Fruit fly (Drosophila melanogaster) whole organism, embryonic: Measurements from ENCODE around the gene Obp19d.

Source experiments
- BEAF-32 ChIP-seq: fragments of 200-800 bp; sonication (Bioruptor generic); optimal IDR thresholded peaks from 3 replicates; lab custom pipeline; 2017; ENCODE audit warnings: missing biosample characterization, missing genetic modification characterization, mild to moderate bottlenecking, moderate library complexity, missing genetic modification reagents
- CG10431 ChIP-seq: fragments of 200-800 bp; sonication (Bioruptor generic); optimal IDR thresholded peaks from 3 replicates; lab custom pipeline; 2018; ENCODE audit warnings: missing biosample characterization, mild to moderate bottlenecking, missing genetic modification characterization
- CG10462 ChIP-seq: fragments of 200-800 bp; sonication (Bioruptor generic); optimal IDR thresholded peaks from 2 replicates; lab custom pipeline; 2016; ENCODE audit warnings: missing biosample characterization, missing genetic modification characterization
- CG10654 ChIP-seq: fragments of 200-800 bp; sonication (Bioruptor generic); optimal IDR thresholded peaks from 2 replicates; lab custom pipeline; 2016; ENCODE audit warnings: missing biosample characterization, missing genetic modification characterization
- CG11247 ChIP-seq: fragments of 200-800 bp; sonication (Bioruptor generic); IDR thresholded peaks from 2 replicates; pipeline ENCODE4 v1.3.6; 2022; ENCODE audit warnings: missing biosample characterization, missing genetic modification characterization
- CG11723 ChIP-seq: fragments of 200-800 bp; sonication (Bioruptor generic); optimal IDR thresholded peaks from 2 replicates; lab custom pipeline; 2017; ENCODE audit warnings: missing biosample characterization, mild to moderate bottlenecking, missing genetic modification characterization
- CG1529 ChIP-seq: fragments of 200-800 bp; sonication (Bioruptor generic); optimal IDR thresholded peaks from 3 replicates; lab custom pipeline; 2018; ENCODE audit warnings: missing biosample characterization, missing genetic modification characterization
- CG15479 ChIP-seq: fragments of 200-800 bp; sonication (Bioruptor generic); optimal IDR thresholded peaks from 3 replicates; lab custom pipeline; 2019; ENCODE audit warnings: missing biosample characterization, mild to moderate bottlenecking, missing genetic modification characterization, moderate library complexity
- CG1647 ChIP-seq: fragments of 200-800 bp; sonication (Bioruptor generic); optimal IDR thresholded peaks from 3 replicates; lab custom pipeline; 2016; ENCODE audit warnings: missing biosample characterization, missing genetic modification characterization
- CG17568 ChIP-seq: fragments of 200-800 bp; sonication (Bioruptor generic); optimal IDR thresholded peaks from 2 replicates; lab custom pipeline; 2018; ENCODE audit warnings: missing biosample characterization, mild to moderate bottlenecking, missing genetic modification characterization, moderate library complexity
- CG17802 ChIP-seq: fragments of 200-800 bp; sonication (Bioruptor generic); optimal IDR thresholded peaks from 2 replicates; lab custom pipeline; 2018; ENCODE audit warnings: missing biosample characterization, mild to moderate bottlenecking, missing genetic modification characterization, moderate library complexity
- CG17912 ChIP-seq: fragments of 200-800 bp; sonication (Bioruptor generic); optimal IDR thresholded peaks from 2 replicates; lab custom pipeline; 2018; ENCODE audit warnings: missing biosample characterization, mild to moderate bottlenecking, missing genetic modification characterization
- CG18262 ChIP-seq: fragments of 200-800 bp; optimal IDR thresholded peaks from 3 replicates; lab custom pipeline; 2019; ENCODE audit warnings: missing biosample characterization, mild to moderate bottlenecking, missing genetic modification characterization, moderate library complexity
- CG18599 ChIP-seq: fragments of 200-800 bp; sonication (Bioruptor generic); optimal IDR thresholded peaks from 3 replicates; lab custom pipeline; 2017; ENCODE audit warnings: missing biosample characterization, missing genetic modification characterization, mild to moderate bottlenecking, moderate library complexity, missing genetic modification reagents
- CG2199 ChIP-seq: fragments of 200-800 bp; sonication (Bioruptor generic); IDR thresholded peaks from 3 replicates; pipeline ENCODE4 v1.3.6; 2022; ENCODE audit warnings: missing biosample characterization, missing genetic modification characterization
- CG2875 ChIP-seq: fragments of 200-800 bp; sonication (Bioruptor generic); optimal IDR thresholded peaks from 2 replicates; lab custom pipeline; 2017; ENCODE audit warnings: missing biosample characterization, mild to moderate bottlenecking, missing genetic modification characterization, missing genetic modification reagents
- CG30020 ChIP-seq: fragments of 200-800 bp; optimal IDR thresholded peaks from 2 replicates; lab custom pipeline; 2019; ENCODE audit warnings: missing biosample characterization, mild to moderate bottlenecking, missing genetic modification characterization, moderate library complexity
- CG30431 ChIP-seq: fragments of 200-800 bp; sonication (Bioruptor generic); optimal IDR thresholded peaks from 2 replicates; lab custom pipeline; 2017; ENCODE audit warnings: missing biosample characterization, missing genetic modification characterization
- CG31441 ChIP-seq: fragments of 200-800 bp; sonication (Bioruptor generic); IDR thresholded peaks from 2 replicates; pipeline ENCODE4 v1.3.6; 2022; ENCODE audit warnings: missing biosample characterization, missing genetic modification characterization
- CG3995 ChIP-seq: fragments of 200-800 bp; sonication (Bioruptor generic); optimal IDR thresholded peaks from 3 replicates; lab custom pipeline; 2016; ENCODE audit warnings: missing biosample characterization, missing genetic modification characterization
- CG6254 ChIP-seq: fragments of 200-800 bp; sonication (Bioruptor generic); optimal IDR thresholded peaks from 3 replicates; lab custom pipeline; 2017; ENCODE audit warnings: mild to moderate bottlenecking, missing biosample characterization, missing genetic modification reagents, missing genetic modification characterization
- CG8089 ChIP-seq: fragments of 200-800 bp; sonication (Bioruptor generic); optimal IDR thresholded peaks from 3 replicates; lab custom pipeline; 2016; ENCODE audit warnings: missing biosample characterization, missing genetic modification characterization
- CG8924 ChIP-seq: fragments of 200-800 bp; optimal IDR thresholded peaks from 3 replicates; lab custom pipeline; 2019; ENCODE audit warnings: missing biosample characterization, mild to moderate bottlenecking, missing genetic modification characterization, moderate library complexity
- CG9876 ChIP-seq: fragments of 200-800 bp; sonication (Bioruptor generic); optimal IDR thresholded peaks from 2 replicates; lab custom pipeline; 2016; ENCODE audit warnings: missing biosample characterization, missing genetic modification characterization
- Dbx ChIP-seq: fragments of 200-800 bp; sonication (Bioruptor generic); IDR thresholded peaks from 3 replicates; pipeline ENCODE4 v1.3.6; 2022; ENCODE audit warnings: missing biosample characterization, missing genetic modification characterization
- Deaf1 ChIP-seq: fragments of 200-800 bp; optimal IDR thresholded peaks from 3 replicates; lab custom pipeline; 2019; ENCODE audit warnings: missing biosample characterization, mild to moderate bottlenecking, missing genetic modification characterization, moderate library complexity
- Elba2 ChIP-seq: fragments of 200-800 bp; sonication (Bioruptor generic); optimal IDR thresholded peaks from 3 replicates; lab custom pipeline; 2016; ENCODE audit warnings: missing biosample characterization, missing genetic modification characterization
- Gug ChIP-seq: fragments of 200-800 bp; sonication (Bioruptor generic); IDR thresholded peaks from 4 replicates; pipeline ENCODE4 v1.3.6; 2022; ENCODE audit warnings: missing biosample characterization, missing genetic modification characterization
- HLH3B ChIP-seq: fragments of 200-800 bp; sonication (Bioruptor generic); IDR thresholded peaks from 2 replicates; pipeline ENCODE4 v1.3.6; 2022; ENCODE audit warnings: missing biosample characterization, missing genetic modification characterization
- Meics ChIP-seq: fragments of 200-800 bp; sonication (Bioruptor generic); optimal IDR thresholded peaks from 2 replicates; lab custom pipeline; 2017; ENCODE audit warnings: missing biosample characterization, mild to moderate bottlenecking, missing genetic modification characterization
- Rfx ChIP-seq: fragments of 200-800 bp; sonication (Bioruptor generic); IDR thresholded peaks from 2 replicates; pipeline ENCODE4 v1.3.6; 2022; ENCODE audit warnings: missing biosample characterization, missing genetic modification characterization
- TFAM ChIP-seq: fragments of 200-800 bp; sonication (Bioruptor generic); optimal IDR thresholded peaks from 2 replicates; lab custom pipeline; 2017; ENCODE audit warnings: missing biosample characterization, missing genetic modification characterization, inconsistent platforms
- Trl ChIP-seq, 3 experiments: fragments of >200 bp in 2 of 3; fragments of 200-800 bp in 1 of 3; sonication (Bioruptor generic) in 1 of 3; optimal IDR thresholded peaks; 2 replicates in 1 of 3; 3 replicates in 2 of 3; lab custom pipeline; 2016 to 2017; ENCODE audit warnings: missing biosample characterization in 1 of 3, missing genetic modification characterization in 1 of 3
- ac ChIP-seq: fragments of 200-800 bp; sonication (Bioruptor generic); optimal IDR thresholded peaks from 3 replicates; lab custom pipeline; 2017; ENCODE audit warnings: missing biosample characterization, mild to moderate bottlenecking, missing genetic modification characterization
- amos ChIP-seq: fragments of 200-800 bp; sonication (Bioruptor generic); IDR thresholded peaks from 2 replicates; pipeline ENCODE4 v1.3.6; 2022; ENCODE audit warnings: missing biosample characterization, missing genetic modification characterization; ENCODE audit not compliant: partially characterized antibody
- ara ChIP-seq: fragments of 200-800 bp; sonication (Bioruptor generic); IDR thresholded peaks from 2 replicates; pipeline ENCODE4 v1.3.6; 2022; ENCODE audit warnings: missing biosample characterization, missing genetic modification characterization
- btn ChIP-seq: fragments of 200-800 bp; sonication (Bioruptor generic); optimal IDR thresholded peaks from 2 replicates; lab custom pipeline; 2016; ENCODE audit warnings: missing biosample characterization, missing genetic modification characterization
- chif ChIP-seq, 2 experiments: fragments of 200-800 bp; sonication (Bioruptor generic); optimal IDR thresholded peaks; 3 replicates each; lab custom pipeline; 2016; ENCODE audit warnings: missing biosample characterization in 2 of 2, missing genetic modification characterization in 2 of 2
- ci ChIP-seq: fragments of 200-800 bp; sonication (Bioruptor generic); IDR thresholded peaks from 3 replicates; pipeline ENCODE4 v1.3.6; 2022; ENCODE audit warnings: missing biosample characterization, missing genetic modification characterization
- dan ChIP-seq: fragments of 200-800 bp; sonication (Bioruptor generic); IDR thresholded peaks from 2 replicates; pipeline ENCODE4 v1.3.6; 2022; ENCODE audit warnings: missing biosample characterization, missing genetic modification characterization
- dmrt11E ChIP-seq: fragments of 200-800 bp; sonication (Bioruptor generic); optimal IDR thresholded peaks from 3 replicates; lab custom pipeline; 2018; ENCODE audit warnings: missing biosample characterization, mild to moderate bottlenecking, missing genetic modification characterization, moderate library complexity
- dmrt99B ChIP-seq: fragments of 200-800 bp; sonication (Bioruptor generic); optimal IDR thresholded peaks from 2 replicates; lab custom pipeline; 2018; ENCODE audit warnings: missing biosample characterization, mild to moderate bottlenecking, missing genetic modification characterization, moderate library complexity
- gem ChIP-seq: fragments of 200-800 bp; sonication (Bioruptor generic); optimal IDR thresholded peaks from 2 replicates; lab custom pipeline; 2019; ENCODE audit warnings: missing biosample characterization, mild to moderate bottlenecking, missing genetic modification characterization, moderate library complexity
- lilli ChIP-seq: fragments of 200-800 bp; sonication (Bioruptor generic); optimal IDR thresholded peaks from 3 replicates; lab custom pipeline; 2016; ENCODE audit warnings: missing biosample characterization, missing genetic modification characterization
- mirr ChIP-seq: fragments of 200-800 bp; sonication (Bioruptor generic); optimal IDR thresholded peaks from 3 replicates; lab custom pipeline; 2018; ENCODE audit warnings: missing biosample characterization, mild to moderate bottlenecking, missing genetic modification characterization
- nau ChIP-seq: fragments of 200-800 bp; sonication (Bioruptor generic); optimal IDR thresholded peaks from 3 replicates; lab custom pipeline; 2017; ENCODE audit warnings: missing biosample characterization, mild to moderate bottlenecking, missing genetic modification characterization, missing genetic modification reagents
- ranshi ChIP-seq: fragments of 200-800 bp; sonication (Bioruptor generic); IDR thresholded peaks from 2 replicates; pipeline ENCODE4 v1.3.6; 2022; ENCODE audit warnings: missing biosample characterization, missing genetic modification characterization
- repo ChIP-seq: fragments of 200-800 bp; sonication (Bioruptor generic); optimal IDR thresholded peaks from 2 replicates; lab custom pipeline; 2016; ENCODE audit warnings: missing biosample characterization, missing genetic modification characterization
- ro ChIP-seq: fragments of 200-800 bp; sonication (Bioruptor generic); IDR thresholded peaks from 2 replicates; pipeline ENCODE4 v1.3.6; 2022; ENCODE audit warnings: missing biosample characterization, missing genetic modification characterization

The Obp19d gene

dm6 chrX:20429482-20430204 is 10.2 kb downstream of the Obp19d start, which contains the start of the genes CG11710 and mal (continued):
- TF ChIP-seq Gug = peak; percentile 74; the same call in 3 of the 4 replicates
- TF ChIP-seq Dbx (GFP tag; lab: Robert Waterston, UW) = peak; percentile 82
- no peak; the same call in 1 of the 2 replicates for TF ChIP-seq amos (GFP tag; lab: Robert Waterston, UW)
- peak; percentile 75 for TF ChIP-seq lilli (GFP tag; lab: Kevin White, UChicago)
- TF ChIP-seq CG6254 (GFP tag; lab: Kevin White, UChicago) = no peak
- TF ChIP-seq repo (GFP tag; lab: Kevin White, UChicago) = peak; percentile 72
- peak; percentile 87 for TF ChIP-seq dmrt99B (tag; lab: Kevin White, UChicago)
- TF ChIP-seq CG15479 = no peak
- TF ChIP-seq CG11247 (GFP tag; lab: Robert Waterston, UW) = peak; percentile 45; the same call in 1 of the 2 replicates
- peak; percentile 36 to 68 for TF ChIP-seq chif (GFP tag; optimal IDR thresholded peaks at IDR 0.05; lab: Kevin White, UChicago)
- TF ChIP-seq dmrt11E (tag; lab: Kevin White, UChicago) = peak; percentile 27
- no peak for TF ChIP-seq CG30431 (GFP tag; lab: Kevin White, UChicago)
- TF ChIP-seq Rfx (GFP tag; lab: Robert Waterston, UW) = peak; percentile 84
- peak; percentile 72 for TF ChIP-seq CG10654 (GFP tag; lab: Kevin White, UChicago)
- no peak for TF ChIP-seq CG9876 (GFP tag; lab: Kevin White, UChicago)
- TF ChIP-seq Elba2 (GFP tag; lab: Kevin White, UChicago) = no peak
- peak; percentile 80 for TF ChIP-seq mirr (GFP tag; lab: Kevin White, UChicago)
- TF ChIP-seq CG1647 (GFP tag; lab: Kevin White, UChicago) = peak; percentile 70
- no peak for TF ChIP-seq CG11723 (GFP tag; lab: Kevin White, UChicago)
- TF ChIP-seq CG17568 (GFP tag; lab: Kevin White, UChicago) = no peak
- TF ChIP-seq CG8089 (GFP tag; lab: Kevin White, UChicago) = peak; percentile 55
- peak; percentile 47 for TF ChIP-seq CG30020
- TF ChIP-seq dan (GFP tag; lab: Robert Waterston, UW) = no peak
- no peak for TF ChIP-seq TFAM (GFP tag; lab: Kevin White, UChicago)
- no peak for TF ChIP-seq nau
- TF ChIP-seq gem (tag; lab: Kevin White, UChicago) = no peak
- TF ChIP-seq ranshi (GFP tag; lab: Robert Waterston, UW) = peak; percentile 60; the same call in 1 of the 2 replicates
- peak; percentile 53 for TF ChIP-seq CG17802 (tag; lab: Kevin White, UChicago)
- TF ChIP-seq ara (GFP tag; lab: Robert Waterston, UW) = peak; percentile 37; the same call in 1 of the 2 replicates
- peak; percentile 87 for TF ChIP-seq CG18599 (GFP tag; lab: Kevin White, UChicago)
- peak; percentile 66 for TF ChIP-seq CG3995 (GFP tag; lab: Kevin White, UChicago)
- peak; percentile 43 for TF ChIP-seq BEAF-32
- no peak for TF ChIP-seq CG2875
- peak; percentile 63 for TF ChIP-seq Deaf1
- TF ChIP-seq HLH3B (GFP tag; lab: Robert Waterston, UW) = peak; percentile 77
- no peak for TF ChIP-seq ro (GFP tag; lab: Robert Waterston, UW)
- TF ChIP-seq CG2199 (GFP tag; lab: Robert Waterston, UW) = no peak
- TF ChIP-seq ac (GFP tag; lab: Kevin White, UChicago) = no peak
- TF ChIP-seq CG10431 = no peak
- peak; percentile 82 for TF ChIP-seq CG8924
- peak; percentile 69; the same call in 2 of the 3 replicates for TF ChIP-seq ci
- peak; percentile 86 for TF ChIP-seq CG18262 (tag; lab: Kevin White, UChicago)
- TF ChIP-seq Trl (optimal IDR thresholded peaks at IDR 0.05; lab: Kevin White, UChicago) = no peak
- peak; percentile 63 for TF ChIP-seq Trl (GFP tag; optimal IDR thresholded peaks at IDR 0.05; lab: Kevin White, UChicago)
- peak; percentile 83 for TF ChIP-seq CG31441 (GFP tag; lab: Robert Waterston, UW)
- peak; percentile 43 for TF ChIP-seq CG10462 (GFP tag; lab: Kevin White, UChicago)
- TF ChIP-seq Meics (GFP tag; lab: Kevin White, UChicago) = peak; percentile 85
- peak; percentile 14 for TF ChIP-seq btn (GFP tag; lab: Kevin White, UChicago)
- TF ChIP-seq CG1529 (GFP tag; lab: Kevin White, UChicago) = no peak
- TF ChIP-seq CG17912 (GFP tag; lab: Kevin White, UChicago) = no peak
